Worm (Caenorhabditis elegans) whole organism, young adult: ENCODE data around the gene ugt-1.

Source experiments
- B0019.2 ChIP-seq: fragments of 200-800 bp; sonication (Bioruptor generic); conservative IDR thresholded peaks from 2 replicates; pipeline ENCODE4 v1.3.6; 2022; ENCODE audit warnings: missing genetic modification reagents, missing genetic modification characterization, missing compliant biosample characterization
- F49E8.2 ChIP-seq: sonication (generic microtip); optimal IDR thresholded peaks from 3 replicates; lab custom pipeline; 2017; ENCODE audit warnings: missing genetic modification characterization, mild to moderate bottlenecking, missing compliant biosample characterization, antibody characterized with exemption, moderate library complexity; ENCODE audit not compliant: insufficient read depth
- F52B5.7 ChIP-seq: sonication (generic microtip); optimal IDR thresholded peaks from 2 replicates; lab custom pipeline; 2016; ENCODE audit warnings: mild to moderate bottlenecking, missing genetic modification characterization, missing compliant biosample characterization
- F55B11.4 ChIP-seq: sonication (generic microtip); optimal IDR thresholded peaks from 2 replicates; lab custom pipeline; 2016; ENCODE audit warnings: missing compliant biosample characterization, missing genetic modification characterization, borderline replicate concordance; ENCODE audit not compliant: insufficient read depth
- F57A8.1 ChIP-seq: fragments of 200-800 bp; sonication (Bioruptor generic); optimal IDR thresholded peaks from 2 replicates; lab custom pipeline; 2018; ENCODE audit warnings: mild to moderate bottlenecking, missing genetic modification characterization, moderate library complexity, missing compliant biosample characterization
- K12H6.12 ChIP-seq: fragments of 200-800 bp; sonication (Bioruptor generic); optimal IDR thresholded peaks from 2 replicates; lab custom pipeline; 2018; ENCODE audit warnings: mild to moderate bottlenecking, missing genetic modification characterization, missing compliant biosample characterization
- Y53F4B.3 ChIP-seq: fragments of 200-800 bp; sonication (Bioruptor generic); IDR thresholded peaks from 2 replicates; pipeline ENCODE4 v1.3.6; 2022; ENCODE audit warnings: missing genetic modification reagents, missing genetic modification characterization, missing compliant biosample characterization
- Y56A3A.18 ChIP-seq: fragments of 200-800 bp; sonication (Bioruptor generic); IDR thresholded peaks from 2 replicates; pipeline ENCODE4 v1.3.6; 2022; ENCODE audit warnings: missing genetic modification reagents, missing genetic modification characterization, missing compliant biosample characterization
- Y67H2A.10 ChIP-seq: fragments of 200-800 bp; sonication (Bioruptor generic); conservative IDR thresholded peaks from 2 replicates; pipeline ENCODE4 v1.3.6; 2022; ENCODE audit warnings: missing genetic modification reagents, missing genetic modification characterization, missing compliant biosample characterization
- Y79H2A.3 ChIP-seq: fragments of 200-800 bp; sonication (Bioruptor generic); conservative IDR thresholded peaks from 2 replicates; pipeline ENCODE4 v1.3.6; 2022; ENCODE audit warnings: missing genetic modification reagents, missing genetic modification characterization, missing compliant biosample characterization
- ZK185.1 ChIP-seq: sonication (generic microtip); optimal IDR thresholded peaks from 2 replicates; lab custom pipeline; 2016; ENCODE audit warnings: mild to moderate bottlenecking, missing genetic modification characterization, missing compliant biosample characterization; ENCODE audit not compliant: poor library complexity, severe bottlenecking
- attf-5 ChIP-seq: fragments of 200-800 bp; sonication (Bioruptor generic); optimal IDR thresholded peaks from 2 replicates; lab custom pipeline; 2018; ENCODE audit warnings: mild to moderate bottlenecking, missing genetic modification characterization, missing compliant biosample characterization
- attf-6 ChIP-seq: fragments of 200-800 bp; sonication (Bioruptor generic); IDR thresholded peaks from 2 replicates; pipeline ENCODE4 v1.3.6; 2022; ENCODE audit warnings: missing genetic modification reagents, missing genetic modification characterization, missing compliant biosample characterization
- cebp-2 ChIP-seq: fragments of 200-800 bp; sonication (Bioruptor generic); IDR thresholded peaks from 2 replicates; pipeline ENCODE4 v1.3.6; 2022; ENCODE audit warnings: missing genetic modification characterization, missing compliant biosample characterization
- ceh-40 ChIP-seq: fragments of 200-800 bp; sonication (Bioruptor generic); IDR thresholded peaks from 2 replicates; pipeline ENCODE4 v1.3.6; 2022; ENCODE audit warnings: missing genetic modification characterization, missing compliant biosample characterization
- ceh-79 ChIP-seq: sonication (generic microtip); optimal IDR thresholded peaks from 2 replicates; lab custom pipeline; 2017; ENCODE audit warnings: mild to moderate bottlenecking, missing genetic modification characterization, missing compliant biosample characterization
- ceh-91 ChIP-seq: fragments of 200-800 bp; sonication (Bioruptor generic); IDR thresholded peaks from 2 replicates; pipeline ENCODE4 v1.3.6; 2022; ENCODE audit warnings: missing genetic modification reagents, missing genetic modification characterization, missing compliant biosample characterization
- dox-1 ChIP-seq: fragments of 200-800 bp; sonication (Bioruptor generic); IDR thresholded peaks from 2 replicates; pipeline ENCODE4 v1.3.6; 2022; ENCODE audit warnings: missing genetic modification reagents, missing genetic modification characterization, missing compliant biosample characterization
- dpff-1 ChIP-seq: sonication (generic microtip); optimal IDR thresholded peaks from 2 replicates; lab custom pipeline; 2017; ENCODE audit warnings: mild to moderate bottlenecking, missing genetic modification characterization, missing compliant biosample characterization
- dpl-1 ChIP-seq: fragments of 150-350 bp; optimal IDR thresholded peaks from 2 replicates; lab custom pipeline; 2014; ENCODE audit warnings: missing biosample characterization, missing genetic modification reagents, missing genetic modification characterization
- ets-4 ChIP-seq: fragments of 200-800 bp; sonication (Bioruptor generic); optimal IDR thresholded peaks from 2 replicates; lab custom pipeline; 2018; ENCODE audit warnings: mild to moderate bottlenecking, missing genetic modification characterization, missing compliant biosample characterization
- gei-17 ChIP-seq: fragments of 200-800 bp; sonication (Bioruptor generic); optimal IDR thresholded peaks from 2 replicates; lab custom pipeline; 2018; ENCODE audit warnings: mild to moderate bottlenecking, missing genetic modification characterization, missing compliant biosample characterization
- lsl-1 ChIP-seq: fragments of 200-800 bp; sonication (Bioruptor generic); optimal IDR thresholded peaks from 2 replicates; lab custom pipeline; 2018; ENCODE audit warnings: mild to moderate bottlenecking, missing genetic modification characterization, moderate library complexity, missing compliant biosample characterization
- madf-3 ChIP-seq: fragments of 200-800 bp; sonication (Bioruptor generic); IDR thresholded peaks from 2 replicates; pipeline ENCODE4 v1.3.6; 2022; ENCODE audit warnings: missing genetic modification reagents, missing genetic modification characterization, missing compliant biosample characterization
- mes-4 ChIP-seq: sonication (generic microtip); optimal IDR thresholded peaks from 2 replicates; lab custom pipeline; 2016; ENCODE audit warnings: missing genotype, missing genetic modification characterization, missing compliant biosample characterization
- mxl-1 ChIP-seq: sonication (generic microtip); optimal IDR thresholded peaks from 2 replicates; lab custom pipeline; 2016; ENCODE audit warnings: missing genetic modification characterization, missing compliant biosample characterization
- nfya-1 ChIP-seq: sonication (generic microtip); optimal IDR thresholded peaks from 2 replicates; lab custom pipeline; 2017; ENCODE audit warnings: antibody characterized with exemption, missing compliant biosample characterization, missing genetic modification characterization, borderline replicate concordance; ENCODE audit not compliant: insufficient read depth
- nhr-80 ChIP-seq: sonication (generic microtip); optimal IDR thresholded peaks from 2 replicates; lab custom pipeline; 2016; ENCODE audit warnings: missing genetic modification characterization, missing compliant biosample characterization
- nhr-90 ChIP-seq: sonication (generic microtip); optimal IDR thresholded peaks from 2 replicates; lab custom pipeline; 2016; ENCODE audit warnings: missing genotype, mild to moderate bottlenecking, missing genetic modification characterization, missing compliant biosample characterization
- pbrm-1 ChIP-seq: fragments of 200-800 bp; sonication (Bioruptor generic); IDR thresholded peaks from 2 replicates; pipeline ENCODE4 v1.3.6; 2022; ENCODE audit warnings: missing genetic modification reagents, missing genetic modification characterization, missing compliant biosample characterization
- rcor-1 ChIP-seq: fragments of 200-800 bp; sonication (Bioruptor generic); IDR thresholded peaks from 2 replicates; pipeline ENCODE4 v1.3.6; 2022; ENCODE audit warnings: missing genetic modification reagents, missing genetic modification characterization, missing compliant biosample characterization
- tbp1 ChIP-seq: fragments of 200-800 bp; sonication (Bioruptor generic); optimal IDR thresholded peaks from 2 replicates; lab custom pipeline; 2018; ENCODE audit warnings: mild to moderate bottlenecking, missing genetic modification characterization, missing compliant biosample characterization
- zfh-2 ChIP-seq: fragments of 200-800 bp; sonication (Bioruptor generic); conservative IDR thresholded peaks from 2 replicates; pipeline ENCODE4 v1.3.6; 2022; ENCODE audit warnings: missing genetic modification reagents, missing genetic modification characterization, missing compliant biosample characterization

Gene ugt-1

DNA sequence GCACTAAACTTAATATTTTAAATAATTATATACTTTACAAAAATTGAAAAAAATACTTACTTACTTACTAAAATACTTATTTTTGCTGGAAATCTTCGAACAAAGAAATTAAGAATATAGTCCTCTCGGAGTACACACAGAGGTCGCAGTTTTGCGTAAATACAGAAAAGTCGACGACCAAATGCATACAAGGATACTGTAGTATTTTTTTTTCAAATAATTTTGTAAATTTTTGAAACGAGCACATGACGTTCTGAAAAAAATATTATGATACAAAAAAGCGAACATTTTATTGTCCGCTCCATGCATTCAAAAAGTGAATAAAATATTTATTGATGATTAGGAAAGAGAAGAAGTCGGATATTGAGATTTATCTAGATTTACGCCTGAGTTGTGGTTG, 30.8 kb downstream of the ugt-1 start, which contains the start of gene apc-10:
apc-10 (minus strand) TSS at position 101 of the 400 bp plus-strand sequence.
- TF ChIP-seq attf-6 (GFP tag; lab: Robert Waterston, UW) (no peak), lsl-1 (peak; percentile 62), Y53F4B.3 (GFP tag; lab: Robert Waterston, UW) (no peak)

DNA sequence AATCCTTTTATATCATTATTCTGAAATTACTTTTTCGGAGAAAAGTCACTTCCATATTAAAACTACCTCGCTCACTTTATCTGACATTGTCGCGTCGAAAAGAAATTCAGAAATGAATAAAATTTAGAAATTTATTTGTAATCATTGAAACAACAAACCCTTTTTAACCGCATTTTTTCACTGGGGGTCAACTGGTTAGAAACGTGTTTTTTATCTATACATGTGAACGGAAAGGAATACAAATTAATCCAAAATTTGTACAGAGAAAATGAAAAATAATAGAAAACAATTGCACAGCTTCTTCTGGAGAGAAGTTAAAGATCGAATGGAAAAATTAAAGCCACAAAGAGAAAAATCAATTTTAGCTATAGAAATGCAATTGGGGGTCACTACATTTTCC, 33.1 kb downstream of the ugt-1 start, which contains the start of gene tag-314:
tag-314 (minus strand) TSS at position 101 of the 400 bp plus-strand sequence.
- TF ChIP-seq rcor-1 (GFP tag; lab: Robert Waterston, UW) (no peak), ceh-40 (no peak), dpl-1 (GFP tag; lab: Kevin White, UChicago) (no peak), tbp1 (GFP tag; lab: Kevin White, UChicago) (no peak), ceh-79 (tag; lab: Kevin White, UChicago) (no peak), madf-3 (no peak), Y79H2A.3 (GFP tag; lab: Robert Waterston, UW) (no peak), nhr-80 (tag; lab: Kevin White, UChicago) (no peak), B0019.2 (GFP tag; lab: Robert Waterston, UW) (no peak), F52B5.7 (tag; lab: Kevin White, UChicago) (no peak), pbrm-1 (GFP tag; lab: Robert Waterston, UW) (no peak), K12H6.12 (no peak), nhr-90 (no peak), ZK185.1 (tag; lab: Kevin White, UChicago) (no peak), ceh-91 (GFP tag; lab: Robert Waterston, UW) (no peak), gei-17 (GFP tag; lab: Kevin White, UChicago) (no peak), attf-5 (no peak), dpff-1 (tag; lab: Kevin White, UChicago) (no peak), Y67H2A.10 (GFP tag; lab: Robert Waterston, UW) (no peak), zfh-2 (GFP tag; lab: Robert Waterston, UW) (no peak)

DNA sequence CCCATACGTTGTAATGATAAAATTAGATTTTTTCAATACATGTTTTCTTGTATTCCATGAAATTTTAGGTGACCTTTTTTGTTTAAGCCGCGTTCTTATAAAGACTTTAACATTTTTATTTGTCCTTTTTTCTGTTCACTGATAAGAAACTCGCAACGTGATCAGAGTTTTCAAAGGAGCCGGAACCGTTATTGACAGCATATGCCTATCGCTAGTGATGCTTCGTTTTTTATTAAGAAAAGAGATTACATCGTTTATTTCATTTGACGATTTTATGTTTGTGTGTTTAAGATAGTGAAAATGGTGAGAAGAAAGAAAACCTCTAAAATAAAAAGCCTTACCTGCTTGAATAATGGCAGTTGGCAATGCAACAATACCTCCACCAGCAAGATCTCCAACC, 37.1 kb downstream of the ugt-1 start:
- TF ChIP-seq mxl-1 (tag; lab: Kevin White, UChicago): no peak
- TF ChIP-seq cebp-2 (GFP tag; lab: Robert Waterston, UW): no peak
- TF ChIP-seq dox-1 (GFP tag; lab: Robert Waterston, UW): peak; percentile 32; the same call in 1 of the 2 replicates
- no peak for TF ChIP-seq mes-4 (tag; lab: Kevin White, UChicago)
- no peak for TF ChIP-seq ceh-91 (GFP tag; lab: Robert Waterston, UW)
- TF ChIP-seq F49E8.2 (tag; lab: Kevin White, UChicago): no peak
- TF ChIP-seq ets-4 (GFP tag; lab: Kevin White, UChicago): peak; percentile 82
- no peak for TF ChIP-seq nfya-1 (tag; lab: Kevin White, UChicago)
- TF ChIP-seq nhr-80 (tag; lab: Kevin White, UChicago): peak; percentile 87

DNA sequence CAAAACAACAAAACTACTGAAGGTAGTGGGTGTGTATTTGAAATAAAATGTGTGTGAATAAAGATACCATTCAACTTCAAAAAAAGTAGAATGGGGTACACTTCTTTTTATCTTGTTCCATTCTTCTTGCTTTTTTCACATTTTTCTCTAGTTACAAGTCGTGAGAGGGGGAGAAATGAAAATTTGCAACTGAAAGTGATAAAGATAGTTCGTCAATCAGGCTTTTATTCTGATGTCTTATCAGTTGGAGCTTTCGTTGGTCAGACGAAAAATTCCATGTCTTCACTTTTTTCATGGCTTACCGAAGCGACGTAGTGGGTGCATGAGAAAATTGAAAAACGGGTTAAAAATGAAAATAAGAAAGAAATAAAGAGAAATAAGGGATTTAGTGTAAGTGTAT, 38.3 kb downstream of the ugt-1 start, which contains the start of gene Y32F6A.4:
Y32F6A.4 (minus strand) TSS at position 347 of the 400 bp plus-strand sequence.
- TF ChIP-seq F57A8.1 (no peak), nhr-80 (tag; lab: Kevin White, UChicago) (peak; percentile 47), Y56A3A.18 (GFP tag; lab: Robert Waterston, UW) (no peak), Y79H2A.3 (GFP tag; lab: Robert Waterston, UW) (no peak), F55B11.4 (no peak)
- TF ChIP-seq, all 124 proteins: peak for 1
